Fruit fly (Drosophila melanogaster) whole organism, wandering third instar larva: ENCODE results near the gene CG33648.

Experiments used
- CG9705 ChIP-seq: fragments of 200-800 bp; sonication (Bioruptor generic); optimal IDR thresholded peaks from 2 replicates; lab custom pipeline; 2018; ENCODE audit warnings: missing biosample characterization, mild to moderate bottlenecking, missing genetic modification characterization
- GATAd ChIP-seq: sonication (Bioruptor generic); optimal IDR thresholded peaks from 2 replicates; lab custom pipeline; 2016; ENCODE audit warnings: missing biosample characterization, missing genetic modification characterization
- Sp1 ChIP-seq: fragments of 200-800 bp; sonication (Bioruptor generic); optimal IDR thresholded peaks from 3 replicates; lab custom pipeline; 2019; ENCODE audit warnings: missing biosample characterization, mild to moderate bottlenecking, missing genetic modification characterization, moderate library complexity
- Vsx2 ChIP-seq: fragments of 200-300, 225-300 bp; sonication (Bioruptor generic); optimal IDR thresholded peaks from 2 replicates; lab custom pipeline; 2018; ENCODE audit warnings: missing biosample characterization, missing genetic modification characterization; ENCODE audit not compliant: partially characterized antibody
- dmrt93B ChIP-seq: fragments of 200-800 bp; sonication (Bioruptor generic); optimal IDR thresholded peaks from 2 replicates; lab custom pipeline; 2018; ENCODE audit warnings: missing biosample characterization, mild to moderate bottlenecking, missing genetic modification characterization
- h ChIP-seq: fragments of 200-800 bp; sonication (Bioruptor generic); optimal IDR thresholded peaks from 3 replicates; lab custom pipeline; 2016; ENCODE audit warnings: missing biosample characterization, mild to moderate bottlenecking, missing genetic modification characterization
- pan ChIP-seq: fragments of >200 bp; optimal IDR thresholded peaks from 2 replicates; lab custom pipeline; 2017
- sage ChIP-seq: fragments of 200-800 bp; sonication (Bioruptor generic); optimal IDR thresholded peaks from 2 replicates; lab custom pipeline; 2016; ENCODE audit warnings: missing biosample characterization, mild to moderate bottlenecking, missing genetic modification characterization
- usp ChIP-seq: fragments of >200 bp; optimal IDR thresholded peaks from 2 replicates; lab custom pipeline; 2017; ENCODE audit warnings: missing biosample characterization, missing genetic modification characterization

- TF ChIP-seq dmrt93B (no peak), sage (GFP tag; lab: Kevin White, UChicago) (no peak), pan (lab: Kevin White, UChicago) (no peak), CG9705 (no peak), usp (no peak), Vsx2 (GFP tag; lab: Kevin White, UChicago) (no peak), GATAd (GFP tag; lab: Kevin White, UChicago) (no peak), Sp1 (GFP tag; lab: Kevin White, UChicago) (no peak), h (no peak)
Measured at dm6 chr2L:14506011-14506565, 18.0 kb upstream of the CG33648 start.
